Worm (Caenorhabditis elegans): ENCODE results near the gene Y66D12A.24.

Y66D12A.24 gene

ce11 chrIII:11500647-11501046 is 4.0 kb downstream of the Y66D12A.24 start, which contains the start of gene nars-2:
nars-2 (minus strand) TSS chrIII:11500747.
- TF ChIP-seq W03F9.2 (tag; optimal IDR thresholded peaks at IDR 0.05): no peak
- TF ChIP-seq dao-5 (tag; optimal IDR thresholded peaks at IDR 0.05): no peak
- no peak for TF ChIP-seq him-1 (tag; optimal IDR thresholded peaks at IDR 0.05)

DNA sequence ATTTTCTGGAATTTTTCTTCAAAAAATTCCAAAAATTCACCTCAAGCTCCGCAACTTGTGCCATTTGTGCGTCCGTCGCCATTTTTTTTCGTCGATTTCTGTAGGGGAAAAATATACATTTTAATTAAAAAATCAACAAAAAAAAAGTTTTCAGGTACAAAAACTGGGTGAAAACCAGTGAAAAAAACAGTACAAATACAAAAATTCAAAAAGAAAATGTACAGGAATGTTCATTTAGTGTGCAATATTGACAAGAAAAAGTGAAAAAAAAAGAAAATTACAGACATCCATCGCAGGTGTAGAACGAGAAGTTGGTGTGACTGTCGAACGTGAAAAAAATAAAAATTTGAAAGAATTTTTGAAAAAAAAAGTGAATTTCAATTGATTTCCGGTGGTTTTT is 6.1 kb downstream of the Y66D12A.24 start, which contains the start of gene tin-10:
tin-10 (minus strand) TSS at position 101 of the 400 bp plus-strand sequence.
- no peak for TF ChIP-seq him-1 (tag; optimal IDR thresholded peaks at IDR 0.05)
- no peak for TF ChIP-seq dao-5 (tag; optimal IDR thresholded peaks at IDR 0.05)
- no peak for TF ChIP-seq W03F9.2 (tag; optimal IDR thresholded peaks at IDR 0.05)

- TF ChIP-seq W03F9.2 (tag; optimal IDR thresholded peaks at IDR 0.05): no peak
These were observed 8.5 kb downstream of the Y66D12A.24 start, which contains the start of the genes Y66D12A.21 and spe-6 for ce11 chrIII:11505213-11505612. Y66D12A.21 (minus strand) TSS chrIII:11505302. spe-6 (plus strand) TSS chrIII:11505488.

ce11 chrIII:11505621-11506020 is 9.0 kb downstream of the Y66D12A.24 start:
- TF ChIP-seq him-1 (tag; optimal IDR thresholded peaks at IDR 0.05) (no peak), W03F9.2 (tag; optimal IDR thresholded peaks at IDR 0.05) (no peak), dao-5 (tag; optimal IDR thresholded peaks at IDR 0.05) (no peak)

DNA sequence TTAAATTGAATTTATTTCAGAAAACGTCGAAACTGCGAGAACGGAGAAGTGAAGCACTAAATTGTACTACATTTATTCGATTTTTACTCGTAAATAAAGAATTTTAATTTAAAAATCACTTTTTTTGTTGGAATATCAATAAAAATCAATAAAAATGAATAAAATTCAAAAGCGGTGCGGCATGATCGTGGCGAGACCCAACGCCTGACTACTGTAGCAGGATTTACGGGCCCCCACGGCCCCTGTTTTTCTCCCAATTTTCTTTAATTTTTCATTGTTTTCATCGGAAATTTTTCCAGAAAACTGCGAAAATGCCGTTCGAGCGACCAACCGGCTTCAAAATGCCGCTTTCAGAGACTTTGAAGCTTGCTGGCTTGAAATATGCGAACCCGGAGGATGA is 12.2 kb downstream of the Y66D12A.24 start, which contains the start of gene Y66D12A.19:
Y66D12A.19 (plus strand) TSS at position 266 of the 400 bp plus-strand sequence.
- TF ChIP-seq dao-5 (tag; optimal IDR thresholded peaks at IDR 0.05) (no peak), W03F9.2 (tag; optimal IDR thresholded peaks at IDR 0.05) (no peak), him-1 (tag; optimal IDR thresholded peaks at IDR 0.05) (no peak)

DNA sequence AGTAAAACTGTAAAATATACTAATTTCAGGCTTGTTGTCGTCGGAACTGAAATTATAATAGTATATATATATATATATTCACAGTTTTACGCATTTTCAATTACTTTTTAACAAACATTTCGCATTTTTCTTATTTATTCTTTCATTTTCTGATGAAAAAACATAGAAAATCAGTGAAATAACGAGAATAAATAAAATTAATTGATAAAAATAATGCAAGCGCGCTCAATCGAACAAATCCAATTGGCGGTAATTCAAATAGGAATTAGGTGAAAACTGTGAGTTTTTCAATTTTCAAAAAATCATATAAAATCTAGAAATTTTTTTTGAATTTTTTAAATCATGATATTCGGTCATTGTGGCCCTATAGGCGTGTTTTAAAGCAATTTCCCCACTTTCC is 13.5 kb downstream of the Y66D12A.24 start:
- no peak for TF ChIP-seq dao-5 (tag; optimal IDR thresholded peaks at IDR 0.05)
- no peak for TF ChIP-seq W03F9.2 (tag; optimal IDR thresholded peaks at IDR 0.05)
- TF ChIP-seq him-1 (tag; optimal IDR thresholded peaks at IDR 0.05): no peak

ce11 chrIII:11510826-11511225 is 14.2 kb downstream of the Y66D12A.24 start:
- no peak for TF ChIP-seq him-1 (tag; optimal IDR thresholded peaks at IDR 0.05)

ce11 chrIII:11523504-11524025 is 26.9 kb downstream of the Y66D12A.24 start, which contains the start of the genes Y66D12A.16 and such-1:
Y66D12A.16 (plus strand) TSS chrIII:11523554.
such-1 (minus strand) TSS chrIII:11523759.
- no peak for TF ChIP-seq him-1 (tag; optimal IDR thresholded peaks at IDR 0.05)
- TF ChIP-seq dao-5 (tag; optimal IDR thresholded peaks at IDR 0.05): no peak
- no peak for TF ChIP-seq W03F9.2 (tag; optimal IDR thresholded peaks at IDR 0.05)

ce11 chrIII:11524073-11524472 is 27.4 kb downstream of the Y66D12A.24 start:
- TF ChIP-seq W03F9.2 (tag; optimal IDR thresholded peaks at IDR 0.05) (peak; percentile 58), dao-5 (tag; optimal IDR thresholded peaks at IDR 0.05) (no peak)

ce11 chrIII:11526396-11526795 is 29.7 kb downstream of the Y66D12A.24 start, which contains the start of gene xpb-1:
xpb-1 (plus strand) TSS chrIII:11526657.
- TF ChIP-seq W03F9.2 (tag; optimal IDR thresholded peaks at IDR 0.05) (peak; percentile 3), him-1 (tag; optimal IDR thresholded peaks at IDR 0.05) (no peak), dao-5 (tag; optimal IDR thresholded peaks at IDR 0.05) (no peak)

DNA sequence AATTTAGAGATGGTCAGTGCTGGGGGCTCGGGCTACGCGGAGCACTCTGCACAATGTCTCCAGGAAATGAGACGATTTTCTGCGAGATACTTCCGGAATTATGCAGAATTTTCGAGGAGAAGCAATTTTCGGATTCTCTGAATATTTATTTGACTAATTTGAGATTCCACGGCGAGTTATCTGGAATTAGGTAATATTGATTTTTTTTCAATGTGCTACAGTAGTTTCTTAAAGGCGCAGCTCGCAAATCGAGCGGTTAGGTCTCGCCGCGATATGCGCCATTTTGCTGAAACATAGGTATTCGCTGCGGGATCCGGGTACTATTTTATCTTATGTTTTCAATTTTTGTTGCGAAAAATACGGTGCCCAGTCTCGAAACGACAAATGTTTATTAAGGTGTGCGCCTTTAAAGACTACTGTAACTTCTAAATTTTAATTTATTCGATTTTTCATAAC is 38.0 kb downstream of the Y66D12A.24 start, which contains the start of gene nrps-1:
nrps-1 (plus strand) TSS at position 51 of the 456 bp plus-strand sequence.
- no peak for TF ChIP-seq dao-5 (tag; optimal IDR thresholded peaks at IDR 0.05)
- TF ChIP-seq W03F9.2 (tag; optimal IDR thresholded peaks at IDR 0.05): no peak
- no peak for TF ChIP-seq him-1 (tag; optimal IDR thresholded peaks at IDR 0.05)

DNA sequence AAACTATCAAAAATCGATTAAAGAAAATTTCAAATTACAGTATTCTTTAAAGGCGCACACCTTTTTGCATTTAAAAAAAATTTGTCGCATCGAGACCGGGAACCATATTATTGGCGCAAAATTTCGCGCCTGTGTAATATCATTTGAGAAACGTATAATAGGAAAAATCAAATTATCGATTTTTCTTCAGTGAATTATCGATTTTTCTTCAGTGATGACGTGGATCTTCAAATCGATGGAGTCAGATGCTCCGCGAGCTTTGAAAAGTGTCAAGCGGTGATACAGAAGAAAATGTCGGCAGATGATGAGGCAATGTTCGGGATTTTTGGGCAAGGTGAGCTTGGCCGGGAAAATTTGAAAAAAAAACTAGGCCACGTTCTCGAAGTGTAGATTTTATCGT is 38.8 kb downstream of the Y66D12A.24 start:
- no peak for TF ChIP-seq him-1 (tag; optimal IDR thresholded peaks at IDR 0.05)
- no peak for TF ChIP-seq dao-5 (tag; optimal IDR thresholded peaks at IDR 0.05)
- no peak for TF ChIP-seq W03F9.2 (tag; optimal IDR thresholded peaks at IDR 0.05)

- TF ChIP-seq dao-5 (tag; optimal IDR thresholded peaks at IDR 0.05): no peak
- TF ChIP-seq him-1 (tag; optimal IDR thresholded peaks at IDR 0.05): no peak
- TF ChIP-seq W03F9.2 (tag; optimal IDR thresholded peaks at IDR 0.05): no peak
These were observed 48.3 kb downstream of the Y66D12A.24 start for ce11 chrIII:11544947-11545346.

DNA sequence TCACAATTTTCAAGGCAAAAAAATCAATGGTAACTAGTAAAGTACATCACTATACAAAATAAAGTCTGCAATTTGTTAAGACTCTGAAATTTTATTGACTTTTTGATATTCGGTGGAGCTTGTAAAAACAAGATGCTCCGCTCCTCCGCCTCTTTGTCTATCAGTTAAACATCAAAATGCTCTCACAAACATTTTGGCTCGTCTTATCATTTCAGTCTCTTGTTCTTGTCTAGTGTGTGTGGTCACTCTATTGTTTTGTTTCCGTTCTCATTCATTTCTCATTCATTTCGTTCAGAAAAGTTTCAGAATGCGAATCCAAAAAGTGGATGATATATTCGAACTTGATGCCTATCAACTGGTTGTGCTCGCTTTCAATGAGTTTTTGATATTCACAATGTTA is 51.4 kb downstream of the Y66D12A.24 start, which contains the start of gene Y66D12A.13:
Y66D12A.13 (plus strand) TSS at position 301 of the 400 bp plus-strand sequence.
- no peak for TF ChIP-seq dao-5 (tag; optimal IDR thresholded peaks at IDR 0.05)
- no peak for TF ChIP-seq him-1 (tag; optimal IDR thresholded peaks at IDR 0.05)
- TF ChIP-seq W03F9.2 (tag; optimal IDR thresholded peaks at IDR 0.05): no peak

Data from whole organism, L4/young adult.